Fruit fly (Drosophila melanogaster) whole organism, embryonic: ENCODE data around the gene MRP.

Source experiments
- Atf3 ChIP-seq: fragments of 200-800 bp; sonication (Bioruptor generic); optimal IDR thresholded peaks from 3 replicates; lab custom pipeline; 2016; ENCODE audit warnings: missing biosample characterization, missing genetic modification characterization
- Atf6 ChIP-seq: fragments of 200-800 bp; sonication (Bioruptor generic); IDR thresholded peaks from 2 replicates; pipeline ENCODE4 v1.3.6; 2022; ENCODE audit warnings: missing biosample characterization, missing genetic modification characterization
- Bgb ChIP-seq: fragments of 200-800 bp; sonication (Bioruptor generic); IDR thresholded peaks from 2 replicates; pipeline ENCODE4 v1.3.6; 2022; ENCODE audit warnings: missing biosample characterization, missing genetic modification characterization; ENCODE audit not compliant: partially characterized antibody
- CG10366 ChIP-seq: fragments of 200-800 bp; sonication (Bioruptor generic); IDR thresholded peaks from 2 replicates; pipeline ENCODE4 v1.3.6; 2022; ENCODE audit warnings: missing biosample characterization, missing genetic modification characterization
- CG10431 ChIP-seq: fragments of 200-800 bp; sonication (Bioruptor generic); optimal IDR thresholded peaks from 3 replicates; lab custom pipeline; 2018; ENCODE audit warnings: missing biosample characterization, mild to moderate bottlenecking, missing genetic modification characterization
- CG10543 ChIP-seq: fragments of 200-800 bp; sonication (Bioruptor generic); optimal IDR thresholded peaks from 3 replicates; lab custom pipeline; 2017; ENCODE audit warnings: missing biosample characterization, mild to moderate bottlenecking, missing genetic modification characterization, moderate library complexity
- CG10959 ChIP-seq: fragments of 200-800 bp; sonication (Bioruptor generic); IDR thresholded peaks from 2 replicates; pipeline ENCODE4 v1.3.6; 2022; ENCODE audit warnings: missing biosample characterization, missing genetic modification characterization
- CG11093 ChIP-seq: fragments of 200-800 bp; sonication (Bioruptor generic); IDR thresholded peaks from 3 replicates; pipeline ENCODE4 v1.3.6; 2022; ENCODE audit warnings: missing biosample characterization, missing genetic modification characterization
- CG11504 ChIP-seq: fragments of 200-800 bp; sonication (Bioruptor generic); optimal IDR thresholded peaks from 3 replicates; lab custom pipeline; 2019; ENCODE audit warnings: missing biosample characterization, mild to moderate bottlenecking, missing genetic modification characterization, moderate library complexity
- CG14050 ChIP-seq: fragments of 200-800 bp; sonication (Bioruptor generic); IDR thresholded peaks from 3 replicates; pipeline ENCODE4 v1.3.6; 2022; ENCODE audit warnings: missing biosample characterization, missing genetic modification characterization
- CG15269 ChIP-seq: fragments of 200-800 bp; sonication (Bioruptor generic); optimal IDR thresholded peaks from 2 replicates; lab custom pipeline; 2018; ENCODE audit warnings: missing biosample characterization, mild to moderate bottlenecking, missing genetic modification characterization, moderate library complexity
- CG16779 ChIP-seq: fragments of 200-800 bp; sonication (Bioruptor generic); IDR thresholded peaks from 2 replicates; pipeline ENCODE4 v1.3.6; 2022; ENCODE audit warnings: missing biosample characterization, missing genetic modification characterization
- CG17186 ChIP-seq: fragments of 200-800 bp; sonication (Bioruptor generic); optimal IDR thresholded peaks from 3 replicates; lab custom pipeline; 2017; ENCODE audit warnings: missing biosample characterization, missing genetic modification reagents, missing genetic modification characterization
- CG18262 ChIP-seq: fragments of 200-800 bp; optimal IDR thresholded peaks from 3 replicates; lab custom pipeline; 2019; ENCODE audit warnings: missing biosample characterization, mild to moderate bottlenecking, missing genetic modification characterization, moderate library complexity
- CG1832 ChIP-seq: fragments of 200-800 bp; sonication (Bioruptor generic); optimal IDR thresholded peaks from 2 replicates; lab custom pipeline; 2017; ENCODE audit warnings: missing biosample characterization, mild to moderate bottlenecking, missing genetic modification characterization, inconsistent platforms
- CG18599 ChIP-seq: fragments of 200-800 bp; sonication (Bioruptor generic); optimal IDR thresholded peaks from 3 replicates; lab custom pipeline; 2017; ENCODE audit warnings: missing biosample characterization, missing genetic modification characterization, mild to moderate bottlenecking, moderate library complexity, missing genetic modification reagents
- CG31224 ChIP-seq: fragments of 200-800 bp; sonication (Bioruptor generic); IDR thresholded peaks from 2 replicates; pipeline ENCODE4 v1.3.6; 2022; ENCODE audit warnings: missing biosample characterization, missing genetic modification characterization
- CG32767 ChIP-seq: fragments of 200-800 bp; sonication (Bioruptor generic); IDR thresholded peaks from 2 replicates; pipeline ENCODE4 v1.3.6; 2022; ENCODE audit warnings: missing biosample characterization, missing genetic modification characterization
- CG5245 ChIP-seq: fragments of 200-800 bp; sonication (Bioruptor generic); optimal IDR thresholded peaks from 3 replicates; lab custom pipeline; 2016; ENCODE audit warnings: missing biosample characterization, missing genetic modification characterization
- CG6854 ChIP-seq: fragments of 200-800 bp; sonication (Bioruptor generic); optimal IDR thresholded peaks from 3 replicates; lab custom pipeline; 2017; ENCODE audit warnings: missing biosample characterization, mild to moderate bottlenecking, missing genetic modification characterization
- CG8089 ChIP-seq: fragments of 200-800 bp; sonication (Bioruptor generic); optimal IDR thresholded peaks from 3 replicates; lab custom pipeline; 2016; ENCODE audit warnings: missing biosample characterization, missing genetic modification characterization
- CG8290 ChIP-seq, 3 experiments: fragments of 200-800 bp; sonication (Bioruptor generic); optimal IDR thresholded peaks; 2 replicates each; lab custom pipeline; 2016 to 2019; ENCODE audit warnings: missing biosample characterization in 3 of 3, missing genetic modification characterization in 3 of 3, mild to moderate bottlenecking in 2 of 3, moderate library complexity in 1 of 3
- CG9797 ChIP-seq: fragments of 200-800 bp; sonication (Bioruptor generic); optimal IDR thresholded peaks from 3 replicates; lab custom pipeline; 2018; ENCODE audit warnings: missing biosample characterization, mild to moderate bottlenecking, missing genetic modification characterization
- Camta ChIP-seq: fragments of 200-800 bp; sonication (Bioruptor generic); optimal IDR thresholded peaks from 2 replicates; lab custom pipeline; 2016; ENCODE audit warnings: missing biosample characterization, missing genetic modification characterization
- HHEX ChIP-seq: fragments of 200-800 bp; sonication (Bioruptor generic); optimal IDR thresholded peaks from 3 replicates; lab custom pipeline; 2017; ENCODE audit warnings: missing biosample characterization, mild to moderate bottlenecking, missing genetic modification characterization, missing genetic modification reagents
- HLH4C ChIP-seq: fragments of 200-800 bp; sonication (Bioruptor generic); IDR thresholded peaks from 3 replicates; pipeline ENCODE4 v1.3.6; 2022; ENCODE audit warnings: missing biosample characterization, missing genetic modification characterization; ENCODE audit not compliant: partially characterized antibody
- Lim3 ChIP-seq: fragments of 200-800 bp; sonication (Bioruptor generic); IDR thresholded peaks from 2 replicates; pipeline ENCODE4 v1.3.6; 2022; ENCODE audit warnings: missing biosample characterization, missing genetic modification characterization
- Lpt ChIP-seq: fragments of >200 bp; optimal IDR thresholded peaks from 2 replicates; lab custom pipeline; 2018; ENCODE audit warnings: missing biosample characterization, missing genetic modification characterization
- Oaz ChIP-seq: fragments of 200-800 bp; sonication (Bioruptor generic); IDR thresholded peaks from 2 replicates; pipeline ENCODE4 v1.3.6; 2022; ENCODE audit warnings: missing biosample characterization, missing genetic modification characterization
- Ravus ChIP-seq: fragments of 200-800 bp; sonication (Bioruptor generic); IDR thresholded peaks from 2 replicates; pipeline ENCODE4 v1.3.6; 2022; ENCODE audit warnings: missing biosample characterization, missing genetic modification characterization
- Six4 ChIP-seq: fragments of 200-800 bp; sonication (Bioruptor generic); optimal IDR thresholded peaks from 2 replicates; lab custom pipeline; 2016; ENCODE audit warnings: missing biosample characterization, missing genetic modification characterization
- Sry-β ChIP-seq: fragments of 200-800 bp; sonication (Bioruptor generic); optimal IDR thresholded peaks from 2 replicates; lab custom pipeline; 2018; ENCODE audit warnings: missing biosample characterization, mild to moderate bottlenecking, missing genetic modification characterization, moderate library complexity
- Vsx1 ChIP-seq: fragments of 200-800 bp; sonication (Bioruptor generic); optimal IDR thresholded peaks from 2 replicates; lab custom pipeline; 2017; ENCODE audit warnings: missing biosample characterization, mild to moderate bottlenecking, missing genetic modification characterization, missing genetic modification reagents
- ara ChIP-seq: fragments of 200-800 bp; sonication (Bioruptor generic); IDR thresholded peaks from 2 replicates; pipeline ENCODE4 v1.3.6; 2022; ENCODE audit warnings: missing biosample characterization, missing genetic modification characterization
- cad ChIP-seq: fragments of >200 bp; optimal IDR thresholded peaks from 2 replicates; lab custom pipeline; 2017; ENCODE audit warnings: missing biosample characterization, missing genetic modification characterization
- chm ChIP-seq: fragments of 200-800 bp; sonication (Bioruptor generic); IDR thresholded peaks from 2 replicates; pipeline ENCODE4 v1.3.6; 2022; ENCODE audit warnings: missing biosample characterization, missing genetic modification characterization
- cwo ChIP-seq: fragments of 200-800 bp; sonication (Bioruptor generic); optimal IDR thresholded peaks from 3 replicates; lab custom pipeline; 2017; ENCODE audit warnings: missing biosample characterization, missing genetic modification characterization, mild to moderate bottlenecking, moderate library complexity, missing genetic modification reagents
- dimm ChIP-seq: fragments of 200-800 bp; sonication (Bioruptor generic); IDR thresholded peaks from 2 replicates; pipeline ENCODE4 v1.3.6; 2022; ENCODE audit warnings: missing biosample characterization, missing genetic modification characterization
- gce ChIP-seq: fragments of 200-800 bp; sonication (Bioruptor generic); IDR thresholded peaks from 3 replicates; pipeline ENCODE4 v1.3.6; 2022; ENCODE audit warnings: missing biosample characterization, missing genetic modification characterization
- ken ChIP-seq: fragments of 200-800 bp; sonication (Bioruptor generic); IDR thresholded peaks from 3 replicates; pipeline ENCODE4 v1.3.6; 2022; ENCODE audit warnings: missing biosample characterization, missing genetic modification characterization
- lov ChIP-seq, 2 experiments: fragments of 200-800 bp in 1 of 2; fragments of >200 bp in 1 of 2; sonication (Bioruptor generic) in 1 of 2; IDR thresholded peaks in 1 of 2; optimal IDR thresholded peaks in 1 of 2; 2 replicates in 1 of 2; 3 replicates in 1 of 2; pipeline versions ENCODE4 v1.3.6 to Lab custom; 2017 to 2022; ENCODE audit warnings: missing biosample characterization in 1 of 2, missing genetic modification characterization in 1 of 2
- nerfin-1 ChIP-seq: fragments of 200-800 bp; sonication (Bioruptor generic); optimal IDR thresholded peaks from 3 replicates; lab custom pipeline; 2019; ENCODE audit warnings: missing biosample characterization, mild to moderate bottlenecking, missing genetic modification characterization, moderate library complexity
- oc ChIP-seq: fragments of 200-800 bp; sonication (Bioruptor generic); optimal IDR thresholded peaks from 2 replicates; lab custom pipeline; 2018; ENCODE audit warnings: missing biosample characterization, mild to moderate bottlenecking, missing genetic modification characterization, moderate library complexity
- sd ChIP-seq: fragments of 200-800 bp; sonication (Bioruptor generic); optimal IDR thresholded peaks from 3 replicates; lab custom pipeline; 2018; ENCODE audit warnings: missing biosample characterization, mild to moderate bottlenecking, missing genetic modification characterization, moderate library complexity
- slbo ChIP-seq: fragments of 200-800 bp; sonication (Bioruptor generic); IDR thresholded peaks from 2 replicates; pipeline ENCODE4 v1.3.6; 2022; ENCODE audit warnings: missing biosample characterization, missing genetic modification characterization
- so ChIP-seq: fragments of 200-800 bp; sonication (Bioruptor generic); IDR thresholded peaks from 3 replicates; pipeline ENCODE4 v1.3.6; 2022; ENCODE audit warnings: missing biosample characterization, missing genetic modification characterization
- sqz ChIP-seq: fragments of 200-800 bp; sonication (Bioruptor generic); optimal IDR thresholded peaks from 3 replicates; lab custom pipeline; 2018; ENCODE audit warnings: missing biosample characterization, mild to moderate bottlenecking, missing genetic modification characterization
- ttk ChIP-seq: fragments of 200-800 bp; sonication (Bioruptor generic); IDR thresholded peaks from 2 replicates; pipeline ENCODE4 v2.1.2; 2022; ENCODE audit warnings: missing biosample characterization, missing genetic modification characterization
- vvl ChIP-seq: fragments of 200-800 bp; sonication (Bioruptor generic); IDR thresholded peaks from 2 replicates; pipeline ENCODE4 v1.3.6; 2022; ENCODE audit warnings: missing biosample characterization, missing genetic modification characterization
- zf30C ChIP-seq: fragments of 200-800 bp; sonication (Bioruptor generic); optimal IDR thresholded peaks from 3 replicates; lab custom pipeline; 2018; ENCODE audit warnings: missing biosample characterization, mild to moderate bottlenecking, missing genetic modification characterization
- zfh2 ChIP-seq: fragments of 200-800 bp; sonication (Bioruptor generic); optimal IDR thresholded peaks from 2 replicates; lab custom pipeline; 2016; ENCODE audit warnings: missing biosample characterization, missing genetic modification characterization

MRP gene

DNA sequence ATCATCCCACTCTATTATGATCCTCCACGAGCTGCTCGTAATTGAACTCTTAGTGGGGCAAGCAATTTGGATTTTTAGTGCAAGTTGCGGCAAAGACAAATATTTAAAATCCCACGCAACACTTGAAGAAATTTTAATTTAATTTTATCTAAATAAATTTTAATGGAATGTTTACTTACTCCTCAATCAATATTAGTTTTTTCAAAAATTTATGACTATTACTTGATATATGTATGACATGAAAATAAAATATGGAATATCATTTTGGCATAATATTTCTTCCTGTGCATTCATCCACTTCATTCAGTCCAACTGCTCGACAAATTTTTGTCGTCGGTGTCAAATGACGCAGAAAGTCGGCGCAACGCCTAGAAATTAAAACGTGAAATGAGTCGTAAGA lies 31.2 kb downstream of the MRP start (continued):
- TF ChIP-seq CG8290 (GFP tag; optimal IDR thresholded peaks at IDR 0.05; lab: Kevin White, UChicago) (no peak), CG8290 (tag; optimal IDR thresholded peaks at IDR 0.05; lab: Kevin White, UChicago) (no peak), CG31224 (GFP tag; lab: Robert Waterston, UW) (no peak), CG11504 (peak; percentile 38), CG17186 (GFP tag; lab: Kevin White, UChicago) (no peak), sqz (GFP tag; lab: Kevin White, UChicago) (no peak), ara (GFP tag; lab: Robert Waterston, UW) (0 out of 2 replicates have a peak, but pooled peaks have one; percentile 14), Six4 (GFP tag; lab: Kevin White, UChicago) (no peak), Lpt (no peak), CG8089 (GFP tag; lab: Kevin White, UChicago) (no peak), CG18262 (tag; lab: Kevin White, UChicago) (peak; percentile 30), gce (GFP tag; lab: Robert Waterston, UW) (no peak), CG32767 (no peak), CG1832 (no peak), CG14050 (GFP tag; lab: Robert Waterston, UW) (no peak), zfh2 (GFP tag; lab: Kevin White, UChicago) (no peak), slbo (GFP tag; lab: Robert Waterston, UW) (no peak), Vsx1 (no peak), CG10366 (GFP tag; lab: Robert Waterston, UW) (no peak), Atf6 (GFP tag; lab: Robert Waterston, UW) (no peak), CG6854 (GFP tag; lab: Kevin White, UChicago) (no peak), zf30C (no peak), ttk (GFP tag; lab: Robert Waterston, UW) (no peak), nerfin-1 (tag; lab: Kevin White, UChicago) (no peak), Sry-β (no peak), CG5245 (GFP tag; lab: Kevin White, UChicago) (no peak), so (GFP tag; lab: Robert Waterston, UW) (no peak), CG9797 (GFP tag; lab: Kevin White, UChicago) (no peak), vvl (GFP tag; lab: Robert Waterston, UW) (no peak), Ravus (GFP tag; lab: Robert Waterston, UW) (no peak), Camta (no peak), dimm (GFP tag; lab: Robert Waterston, UW) (no peak), Lim3 (no peak), CG16779 (GFP tag; lab: Robert Waterston, UW) (no peak), CG18599 (GFP tag; lab: Kevin White, UChicago) (no peak), lov (optimal IDR thresholded peaks at IDR 0.05; lab: Kevin White, UChicago) (no peak), lov (GFP tag; IDR thresholded peaks at IDR 0.05; lab: Robert Waterston, UW) (no peak), CG15269 (tag; lab: Kevin White, UChicago) (peak; percentile 21), chm (GFP tag; lab: Robert Waterston, UW) (no peak), sd (tag; lab: Kevin White, UChicago) (no peak), CG10431 (GFP tag; lab: Kevin White, UChicago) (no peak), cad (no peak), HHEX (GFP tag; lab: Kevin White, UChicago) (no peak), CG10959 (GFP tag; lab: Robert Waterston, UW) (no peak), cwo (GFP tag; lab: Kevin White, UChicago) (no peak), Bgb (GFP tag; lab: Robert Waterston, UW) (no peak), ken (no peak), oc (no peak), CG11093 (GFP tag; lab: Robert Waterston, UW) (no peak), CG10543 (GFP tag; lab: Kevin White, UChicago) (no peak), Oaz (GFP tag; lab: Robert Waterston, UW) (no peak), HLH4C (no peak), Atf3 (no peak)
